Fruit fly (Drosophila melanogaster) whole organism, wandering third instar larva: Measurements from ENCODE around the gene CG7512.

Experiments
- Mio ChIP-seq: sonication (Bioruptor generic); optimal IDR thresholded peaks from 2 replicates; lab custom pipeline; 2016; ENCODE audit warnings: missing biosample characterization, missing genetic modification characterization
- ey ChIP-seq: fragments of 200-800 bp; sonication (Bioruptor generic); optimal IDR thresholded peaks from 2 replicates; lab custom pipeline; 2016; ENCODE audit warnings: missing biosample characterization, missing genetic modification characterization
- foxo ChIP-seq, 2 experiments: fragments of 200-800 bp; sonication (Bioruptor generic); optimal IDR thresholded peaks; 2 replicates in 1 of 2; 3 replicates in 1 of 2; lab custom pipeline; 2016 to 2017; ENCODE audit warnings: missing biosample characterization in 2 of 2, missing genetic modification characterization in 2 of 2
- pan ChIP-seq: fragments of >200 bp; optimal IDR thresholded peaks from 2 replicates; lab custom pipeline; 2017

DNA sequence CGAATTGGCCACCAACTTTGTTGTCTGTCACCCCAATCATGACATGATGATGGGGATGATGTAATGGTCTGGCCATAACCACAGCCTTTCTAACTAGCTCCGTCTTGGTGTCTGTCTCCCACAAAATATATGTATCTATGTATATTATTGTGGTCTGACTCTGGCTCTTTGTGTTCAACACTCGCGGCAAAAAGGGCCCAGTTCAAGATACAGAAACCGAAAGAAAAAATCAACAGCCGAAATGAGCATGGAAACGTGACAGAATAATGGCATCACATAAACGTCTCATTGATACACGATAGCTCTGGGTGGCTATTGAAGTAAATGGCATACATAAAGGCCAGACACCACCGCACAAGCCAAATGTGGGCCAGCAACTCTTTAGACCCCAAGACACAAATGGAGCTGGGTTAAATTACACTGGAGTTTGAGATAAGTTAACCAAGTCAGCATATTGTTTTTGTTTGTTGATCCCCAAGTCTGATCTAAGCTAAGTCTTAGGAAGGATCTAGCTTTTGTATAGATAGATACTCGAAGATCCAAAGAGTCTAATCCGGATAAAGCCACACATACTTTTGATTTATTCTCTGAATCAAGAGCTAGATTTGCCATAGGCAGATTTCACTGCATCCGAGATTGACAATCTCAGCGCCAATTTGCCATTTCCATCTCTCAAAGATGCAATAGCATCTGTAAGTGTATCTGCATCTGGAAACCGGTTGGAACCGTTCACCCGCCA is 18.7 kb downstream of the CG7512 start:
- TF ChIP-seq Mio (GFP tag; lab: Kevin White, UChicago) = no peak
- no peak for TF ChIP-seq pan (lab: Kevin White, UChicago)
- no peak for TF ChIP-seq foxo (GFP tag; optimal IDR thresholded peaks at IDR 0.05; lab: Kevin White, UChicago)
- TF ChIP-seq ey (GFP tag; lab: Kevin White, UChicago) = no peak
